Worm (Caenorhabditis elegans) whole organism, young adult: Measurements from ENCODE around the gene srh-218.

ENCODE experiments used
- D2030.7 ChIP-seq: fragments of 200-800 bp; sonication (Bioruptor generic); IDR thresholded peaks from 2 replicates; pipeline ENCODE4 v1.3.6; 2022; ENCODE audit warnings: missing genetic modification reagents, missing genetic modification characterization, missing compliant biosample characterization
- akir-1 ChIP-seq: fragments of 200-800 bp; sonication (Bioruptor generic); optimal IDR thresholded peaks from 2 replicates; lab custom pipeline; 2018; ENCODE audit warnings: mild to moderate bottlenecking, missing genetic modification characterization, moderate library complexity, missing compliant biosample characterization
- ama-1 ChIP-seq, 3 experiments: fragments of 150-350 bp in 1 of 3; sonication (generic microtip) in 2 of 3; optimal IDR thresholded peaks; 2 replicates each; lab custom pipeline; 2014 to 2018; ENCODE audit warnings: missing biosample characterization in 2 of 3, missing genetic modification characterization in 2 of 3, missing genetic modification reagents in 2 of 3
- ceh-79 ChIP-seq: sonication (generic microtip); optimal IDR thresholded peaks from 2 replicates; lab custom pipeline; 2017; ENCODE audit warnings: mild to moderate bottlenecking, missing genetic modification characterization, missing compliant biosample characterization
- egl-18 ChIP-seq: fragments of 200-800 bp; sonication (Bioruptor generic); IDR thresholded peaks from 2 replicates; pipeline ENCODE4 v1.3.6; 2022; ENCODE audit warnings: missing genetic modification reagents, missing genetic modification characterization, missing compliant biosample characterization
- lsl-1 ChIP-seq: fragments of 200-800 bp; sonication (Bioruptor generic); optimal IDR thresholded peaks from 2 replicates; lab custom pipeline; 2018; ENCODE audit warnings: mild to moderate bottlenecking, missing genetic modification characterization, moderate library complexity, missing compliant biosample characterization
- nfya-1 ChIP-seq: sonication (generic microtip); optimal IDR thresholded peaks from 2 replicates; lab custom pipeline; 2017; ENCODE audit warnings: antibody characterized with exemption, missing compliant biosample characterization, missing genetic modification characterization, borderline replicate concordance; ENCODE audit not compliant: insufficient read depth
- nhr-120 ChIP-seq: fragments of 200-800 bp; sonication (Bioruptor generic); IDR thresholded peaks from 2 replicates; pipeline ENCODE4 v1.3.6; 2022; ENCODE audit warnings: missing genetic modification characterization, missing compliant biosample characterization
- nhr-80 ChIP-seq: sonication (generic microtip); optimal IDR thresholded peaks from 2 replicates; lab custom pipeline; 2016; ENCODE audit warnings: missing genetic modification characterization, missing compliant biosample characterization
- pha-4 ChIP-seq: fragments of 150-350 bp; sonication (generic microtip); optimal IDR thresholded peaks from 2 replicates; lab custom pipeline; 2014; ENCODE audit warnings: missing biosample characterization, missing genetic modification reagents, missing genetic modification characterization
- repo-1 ChIP-seq: sonication (generic microtip); optimal IDR thresholded peaks from 2 replicates; lab custom pipeline; 2017; ENCODE audit warnings: mild to moderate bottlenecking, missing genetic modification characterization, missing compliant biosample characterization
- unc-62 ChIP-seq: fragments of 150-350 bp; optimal IDR thresholded peaks from 2 replicates; lab custom pipeline; 2014; ENCODE audit warnings: missing biosample characterization, missing genetic modification reagents, missing genetic modification characterization
- ztf-25 ChIP-seq: fragments of 200-800 bp; sonication (Bioruptor generic); IDR thresholded peaks from 2 replicates; pipeline ENCODE4 v1.3.6; 2022; ENCODE audit warnings: missing genetic modification reagents, missing genetic modification characterization, missing compliant biosample characterization

DNA sequence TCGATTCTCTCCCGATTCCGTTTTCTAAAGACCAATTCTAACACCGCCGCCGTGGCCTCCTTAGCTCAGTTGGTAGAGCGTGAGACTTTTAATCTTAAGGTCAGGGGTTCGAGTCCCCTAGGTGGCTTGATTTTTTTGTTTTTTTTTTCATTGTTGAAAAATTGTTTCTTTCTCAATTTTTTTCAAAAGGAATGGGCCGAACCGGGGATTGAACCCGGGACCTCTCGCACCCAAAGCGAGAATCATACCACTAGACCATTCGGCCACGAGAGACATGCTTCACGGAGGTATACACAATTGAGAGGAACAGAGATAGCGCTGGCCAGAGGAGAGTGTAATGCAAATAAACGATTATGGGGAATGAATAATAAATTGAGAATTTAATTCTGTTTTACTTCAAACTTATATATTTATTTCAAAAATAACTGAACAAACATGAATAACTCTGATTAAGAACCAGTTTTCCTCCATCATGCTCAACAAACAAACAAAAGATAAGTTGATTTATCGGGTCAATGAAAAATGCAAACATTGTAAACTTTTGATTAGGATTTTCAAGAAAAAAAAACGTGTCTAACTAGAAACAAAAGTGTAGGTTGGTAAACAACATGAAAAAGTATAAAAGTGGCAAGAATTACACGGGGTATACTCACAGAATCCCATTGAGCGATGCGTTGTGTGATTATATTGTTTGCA lies 28.6 kb upstream of the srh-218 start, which contains the start of gene pqn-71:
- TF ChIP-seq D2030.7 (GFP tag; lab: Robert Waterston, UW) = peak; percentile 97
- TF ChIP-seq egl-18 = 0 out of 2 replicates have a peak, but pooled peaks have one; percentile 81
- no peak for TF ChIP-seq ama-1 (optimal IDR thresholded peaks at IDR 0.05; lab: Kevin White, UChicago)
- peak; percentile 89 to 90 for TF ChIP-seq ama-1 (GFP tag; optimal IDR thresholded peaks at IDR 0.05; lab: Kevin White, UChicago)
- no peak for TF ChIP-seq nfya-1 (tag; lab: Kevin White, UChicago)
- peak; percentile 88 for TF ChIP-seq ceh-79 (tag; lab: Kevin White, UChicago)
- peak; percentile 0 for TF ChIP-seq akir-1 (GFP tag; lab: Kevin White, UChicago)
- TF ChIP-seq repo-1 = peak; percentile 92
- TF ChIP-seq ztf-25 (GFP tag; lab: Robert Waterston, UW) = peak; percentile 89; the same call in 1 of the 2 replicates
- TF ChIP-seq nhr-120 (GFP tag; lab: Robert Waterston, UW) = peak; percentile 88; the same call in 1 of the 2 replicates
- TF ChIP-seq nhr-80 = peak; percentile 80
- no peak for TF ChIP-seq unc-62 (GFP tag; lab: Kevin White, UChicago)
- peak; percentile 73 for TF ChIP-seq lsl-1 (GFP tag; lab: Kevin White, UChicago)
- peak; percentile 6 for TF ChIP-seq pha-4 (tag; lab: Kevin White, UChicago)
